Worm (Caenorhabditis elegans) whole organism, L4/young adult: ENCODE data around the gene F15B9.11.

Experiments
- dao-5 ChIP-seq: sonication (generic microtip); optimal IDR thresholded peaks from 2 replicates; lab custom pipeline; 2016; ENCODE audit warnings: missing genotype, missing genetic modification characterization, moderate library complexity, missing compliant biosample characterization
- him-1 ChIP-seq: sonication (generic microtip); optimal IDR thresholded peaks from 2 replicates; lab custom pipeline; 2016; ENCODE audit warnings: missing genotype, missing genetic modification reagents, missing genetic modification characterization, missing compliant biosample characterization

ce11 chrV:12987061-12987460 lies 5.6 kb downstream of the F15B9.11 start, which contains the start of gene shw-3:
- no peak for TF ChIP-seq him-1 (tag; lab: Kevin White, UChicago)
- TF ChIP-seq dao-5 (tag; lab: Kevin White, UChicago): no peak
